Worm (Caenorhabditis elegans): Measurements from ENCODE around the gene C55A6.4.

DNA sequence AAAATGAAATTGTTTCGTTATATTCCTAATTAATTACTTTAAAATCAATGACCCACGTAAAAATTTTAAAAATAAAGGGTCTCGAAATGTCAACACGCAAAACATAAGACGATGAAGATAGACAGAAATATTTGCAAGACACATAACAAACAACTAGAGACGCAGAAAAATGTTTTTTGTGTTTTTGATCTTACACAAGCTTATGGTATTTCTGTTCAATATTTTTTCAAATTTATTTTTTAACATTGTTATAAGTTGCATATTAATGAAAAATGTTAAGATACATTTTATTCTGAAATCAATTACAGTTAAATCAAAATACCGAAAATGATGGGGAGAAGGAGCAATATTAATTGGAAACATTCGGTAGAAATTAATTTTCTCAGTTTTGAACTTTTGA, 4.3 kb downstream of the C55A6.4 start, which contains the start of gene C55A6.3:
- TF ChIP-seq pha-4 (tag; optimal IDR thresholded peaks at IDR 0.05) (no peak), die-1 (tag; optimal IDR thresholded peaks at IDR 0.05) (no peak), aptf-3 (GFP tag; IDR thresholded peaks at IDR 0.05) (no peak), athp-1 (tag; optimal IDR thresholded peaks at IDR 0.05) (no peak), C06A6.2 (GFP tag; conservative IDR thresholded peaks at IDR 0.05) (no peak), B0035.1 (tag; optimal IDR thresholded peaks at IDR 0.05) (no peak), efl-1 (GFP tag; optimal IDR thresholded peaks at IDR 0.05) (no peak), attf-6 (GFP tag; IDR thresholded peaks at IDR 0.05) (no peak), F55B11.4 (tag; optimal IDR thresholded peaks at IDR 0.05; ENCODE audit: borderline replicate concordance, insufficient read depth) (no peak), nhr-120 (GFP tag; IDR thresholded peaks at IDR 0.05) (no peak)

Data from whole organism, young adult.